Fruit fly (Drosophila melanogaster) whole organism, adult: ENCODE data around the gene MICAL-like.

Experiments
- CG11617 ChIP-seq: fragments of 200-800 bp; sonication (Bioruptor generic); optimal IDR thresholded peaks from 2 replicates; lab custom pipeline; 2017; ENCODE audit warnings: mild to moderate bottlenecking, missing biosample characterization, missing genetic modification reagents, missing genetic modification characterization
- toe ChIP-seq: fragments of 200-800 bp; sonication (Bioruptor generic); optimal IDR thresholded peaks from 2 replicates; lab custom pipeline; 2016; ENCODE audit warnings: missing biosample characterization, missing genetic modification characterization

DNA sequence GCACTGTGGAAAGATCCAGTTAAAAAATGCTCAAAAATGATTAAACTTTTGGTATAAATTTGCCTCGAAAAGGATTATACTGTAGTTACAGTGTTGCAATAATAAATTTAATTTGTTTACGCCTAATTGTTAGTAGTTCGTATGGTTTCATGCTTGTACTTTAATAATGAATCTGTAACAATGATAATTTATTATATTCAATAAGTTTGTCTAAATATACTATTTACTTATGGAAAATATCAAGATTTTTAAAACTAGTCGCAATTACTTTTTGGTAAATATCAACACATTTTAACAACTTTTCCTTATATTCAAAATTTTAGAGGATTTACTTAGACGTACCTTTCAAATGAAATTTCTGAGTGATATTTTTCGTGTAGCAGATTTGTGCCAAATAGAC, 20.3 kb downstream of the MICAL-like start, which contains the start of gene CG11262:
- TF ChIP-seq toe (GFP tag; lab: Kevin White, UChicago), result no peak
- TF ChIP-seq CG11617 (GFP tag; lab: Kevin White, UChicago), result no peak
